Worm (Caenorhabditis elegans) whole organism, L4 larva: ENCODE results near the gene M110.8.

Source experiments
- F10B5.3 ChIP-seq: sonication (generic microtip); optimal IDR thresholded peaks from 2 replicates; lab custom pipeline; 2016; ENCODE audit warnings: mild to moderate bottlenecking, missing genetic modification characterization, missing compliant biosample characterization
- R02D3.7 ChIP-seq: fragments of 150-350 bp; sonication (generic microtip); optimal IDR thresholded peaks from 3 replicates; lab custom pipeline; 2014; ENCODE audit warnings: missing biosample characterization, missing genetic modification characterization
- Y48G9A.11 ChIP-seq: fragments of 200-800 bp; sonication (Bioruptor generic); IDR thresholded peaks from 2 replicates; pipeline ENCODE4 v1.3.6; 2022; ENCODE audit warnings: missing genetic modification reagents, missing genetic modification characterization, missing compliant biosample characterization
- Y75B8A.6 ChIP-seq: fragments of 200-800 bp; sonication (Bioruptor generic); IDR thresholded peaks from 2 replicates; pipeline ENCODE4 v1.3.6; 2022; ENCODE audit warnings: missing genetic modification reagents, missing genetic modification characterization, missing compliant biosample characterization
- aha-1 ChIP-seq: fragments of 150-350 bp; peaks from one replicate; lab custom pipeline; 2014; ENCODE audit warnings: missing biosample characterization, missing genetic modification characterization
- ama-1 ChIP-seq: fragments of 150-350 bp; optimal IDR thresholded peaks from 2 replicates; lab custom pipeline; 2014; ENCODE audit warnings: inconsistent platforms, mixed read lengths
- attf-4 ChIP-seq: sonication (generic microtip); optimal IDR thresholded peaks from 3 replicates; lab custom pipeline; 2017; ENCODE audit warnings: missing biosample characterization, missing genetic modification characterization
- ceh-20 ChIP-seq: fragments of 200-800 bp; sonication (Bioruptor generic); IDR thresholded peaks from 2 replicates; pipeline ENCODE4 v1.3.6; 2022; ENCODE audit warnings: missing genetic modification reagents, missing genetic modification characterization, missing compliant biosample characterization
- ceh-28 ChIP-seq: fragments of 150-350 bp; optimal IDR thresholded peaks from 2 replicates; lab custom pipeline; 2014; ENCODE audit warnings: missing biosample characterization, missing genetic modification reagents, missing genetic modification characterization
- cey-2 ChIP-seq: sonication (generic microtip); optimal IDR thresholded peaks from 3 replicates; lab custom pipeline; 2017; ENCODE audit warnings: missing genetic modification characterization, mild to moderate bottlenecking, missing compliant biosample characterization, antibody characterized with exemption, borderline replicate concordance; ENCODE audit not compliant: insufficient read depth
- ctbp-1 ChIP-seq: fragments of 200-800 bp; sonication (Bioruptor generic); IDR thresholded peaks from 2 replicates; pipeline ENCODE4 v1.3.6; 2022; ENCODE audit warnings: missing genetic modification reagents, missing genetic modification characterization, missing compliant biosample characterization
- dmd-6 ChIP-seq: fragments of 200-800 bp; sonication (Bioruptor generic); IDR thresholded peaks from 2 replicates; pipeline ENCODE4 v1.3.6; 2022; ENCODE audit warnings: missing genetic modification reagents, missing genetic modification characterization, missing compliant biosample characterization
- dmd-9 ChIP-seq: fragments of 200-800 bp; sonication (Bioruptor generic); IDR thresholded peaks from 2 replicates; pipeline ENCODE4 v1.3.6; 2022; ENCODE audit warnings: missing genetic modification reagents, missing genetic modification characterization, missing compliant biosample characterization
- hlh-30 ChIP-seq: sonication (generic microtip); optimal IDR thresholded peaks from 2 replicates; lab custom pipeline; 2017; ENCODE audit warnings: antibody characterized with exemption, mild to moderate bottlenecking, missing genetic modification characterization, missing compliant biosample characterization; ENCODE audit not compliant: insufficient read depth
- hmg-1.1 ChIP-seq: fragments of 200-800 bp; sonication (Bioruptor generic); IDR thresholded peaks from 2 replicates; pipeline ENCODE4 v1.3.6; 2022; ENCODE audit warnings: missing genetic modification reagents, missing genetic modification characterization, missing compliant biosample characterization
- jun-1 ChIP-seq: fragments of 150-350 bp; optimal IDR thresholded peaks from 2 replicates; lab custom pipeline; 2014; ENCODE audit warnings: missing biosample characterization, missing genetic modification reagents, missing genetic modification characterization
- lin-1 ChIP-seq: fragments of 200-800 bp; sonication (Bioruptor generic); IDR thresholded peaks from 2 replicates; pipeline ENCODE4 v1.3.6; 2022; ENCODE audit warnings: missing genetic modification reagents, missing genetic modification characterization, missing compliant biosample characterization
- lin-15B ChIP-seq: fragments of 150-350 bp; sonication (generic microtip); optimal IDR thresholded peaks from 3 replicates; lab custom pipeline; 2014; ENCODE audit warnings: missing biosample characterization, missing genetic modification characterization
- lin-38 ChIP-seq: fragments of 200-800 bp; sonication (Bioruptor generic); IDR thresholded peaks from 2 replicates; pipeline ENCODE4 v1.3.6; 2022; ENCODE audit warnings: missing genetic modification reagents, missing genetic modification characterization, missing compliant biosample characterization
- lir-3 ChIP-seq: sonication (generic microtip); optimal IDR thresholded peaks from 2 replicates; lab custom pipeline; 2016; ENCODE audit warnings: mild to moderate bottlenecking, missing genetic modification characterization, missing compliant biosample characterization
- lsy-2 ChIP-seq, 2 experiments: fragments of 150-350 bp in 1 of 2; sonication (generic microtip) in 1 of 2; optimal IDR thresholded peaks; 2 replicates each; lab custom pipeline; 2014 to 2017; ENCODE audit warnings: missing biosample characterization in 2 of 2, missing genetic modification characterization in 2 of 2
- madf-5 ChIP-seq, 2 experiments: fragments of 200-800 bp; sonication (Bioruptor generic); IDR thresholded peaks; 2 replicates each; pipeline ENCODE4 v1.3.6; 2022; ENCODE audit warnings: missing compliant biosample characterization in 2 of 2, missing genetic modification characterization in 2 of 2
- mep-1 ChIP-seq: fragments of 150-350 bp; sonication (generic microtip); optimal IDR thresholded peaks from 3 replicates; lab custom pipeline; 2014; ENCODE audit warnings: missing biosample characterization, missing genetic modification characterization
- mes-2 ChIP-seq: sonication (generic microtip); optimal IDR thresholded peaks from 2 replicates; lab custom pipeline; 2016; ENCODE audit warnings: missing genotype, mild to moderate bottlenecking, missing genetic modification characterization, missing compliant biosample characterization; ENCODE audit not compliant: poor library complexity, severe bottlenecking
- mxl-2 ChIP-seq: fragments of 200-800 bp; sonication (Bioruptor generic); conservative IDR thresholded peaks from 2 replicates; pipeline ENCODE4 v1.3.6; 2022; ENCODE audit warnings: missing genetic modification reagents, missing genetic modification characterization, missing compliant biosample characterization
- mxl-3 ChIP-seq: fragments of 200-800 bp; sonication (Bioruptor generic); optimal IDR thresholded peaks from 2 replicates; lab custom pipeline; 2018; ENCODE audit warnings: mild to moderate bottlenecking, missing genetic modification characterization, missing compliant biosample characterization
- nhr-42 ChIP-seq: fragments of 200-800 bp; sonication (Bioruptor generic); IDR thresholded peaks from 2 replicates; pipeline ENCODE4 v1.3.6; 2022; ENCODE audit warnings: missing genetic modification characterization, missing compliant biosample characterization
- nhr-48 ChIP-seq: sonication (generic microtip); optimal IDR thresholded peaks from 2 replicates; lab custom pipeline; 2016; ENCODE audit warnings: mild to moderate bottlenecking, missing genetic modification characterization, missing compliant biosample characterization
- nhr-6 ChIP-seq: fragments of 150-350 bp; optimal IDR thresholded peaks from 2 replicates; lab custom pipeline; 2014; ENCODE audit warnings: missing biosample characterization, missing genetic modification characterization
- nhr-77 ChIP-seq: fragments of 150-350 bp; optimal IDR thresholded peaks from 2 replicates; lab custom pipeline; 2014; ENCODE audit warnings: missing biosample characterization, missing genetic modification characterization
- php-3 ChIP-seq: fragments of 200-800 bp; sonication (Bioruptor generic); IDR thresholded peaks from 2 replicates; pipeline ENCODE4 v1.3.6; 2022; ENCODE audit warnings: missing genetic modification reagents, missing genetic modification characterization, missing compliant biosample characterization
- rbr-2 ChIP-seq: sonication (generic microtip); optimal IDR thresholded peaks from 2 replicates; lab custom pipeline; 2016; ENCODE audit warnings: missing genotype, missing genetic modification characterization, missing compliant biosample characterization
- set-16 ChIP-seq: fragments of 200-800 bp; sonication (Bioruptor generic); IDR thresholded peaks from 2 replicates; pipeline ENCODE4 v1.3.6; 2022; ENCODE audit warnings: missing genetic modification reagents, missing genetic modification characterization, missing compliant biosample characterization
- skn-1 ChIP-seq: fragments of 150-350 bp; optimal IDR thresholded peaks from 2 replicates; lab custom pipeline; 2014; ENCODE audit warnings: missing biosample characterization, missing genetic modification characterization
- snpc-1.2 ChIP-seq: fragments of 200-800 bp; sonication (Bioruptor generic); IDR thresholded peaks from 2 replicates; pipeline ENCODE4 v1.3.6; 2022; ENCODE audit warnings: missing genetic modification reagents, missing genetic modification characterization, missing compliant biosample characterization
- snpc-4 ChIP-seq: fragments of 150-350 bp; optimal IDR thresholded peaks from 2 replicates; lab custom pipeline; 2014; ENCODE audit warnings: missing biosample characterization, missing genetic modification characterization
- unc-62 ChIP-seq, 3 experiments: fragments of 150-350 bp in 1 of 3; sonication (generic microtip); optimal IDR thresholded peaks in 2 of 3; peaks in 1 of 3; 1 replicate in 1 of 3; 2 replicates in 2 of 3; lab custom pipeline; 2014 to 2017; ENCODE audit warnings: missing biosample characterization in 3 of 3, missing genetic modification characterization in 3 of 3, missing genetic modification reagents in 3 of 3, missing genotype in 1 of 3
- vab-7 ChIP-seq: fragments of 200-800 bp; sonication (Bioruptor generic); IDR thresholded peaks from 2 replicates; pipeline ENCODE4 v1.3.6; 2022; ENCODE audit warnings: missing genetic modification reagents, missing genetic modification characterization, missing compliant biosample characterization
- zag-1 ChIP-seq: fragments of 150-350 bp; optimal IDR thresholded peaks from 2 replicates; lab custom pipeline; 2014; ENCODE audit warnings: missing biosample characterization, missing genetic modification characterization
- zip-11 ChIP-seq: fragments of 200-800 bp; sonication (Bioruptor generic); IDR thresholded peaks from 2 replicates; pipeline ENCODE4 v1.3.6; 2022; ENCODE audit warnings: missing genetic modification characterization, missing compliant biosample characterization
- zip-2 ChIP-seq: fragments of 150-350 bp; optimal IDR thresholded peaks from 2 replicates; lab custom pipeline; 2014; ENCODE audit warnings: missing biosample characterization, missing genetic modification characterization

Gene M110.8

DNA sequence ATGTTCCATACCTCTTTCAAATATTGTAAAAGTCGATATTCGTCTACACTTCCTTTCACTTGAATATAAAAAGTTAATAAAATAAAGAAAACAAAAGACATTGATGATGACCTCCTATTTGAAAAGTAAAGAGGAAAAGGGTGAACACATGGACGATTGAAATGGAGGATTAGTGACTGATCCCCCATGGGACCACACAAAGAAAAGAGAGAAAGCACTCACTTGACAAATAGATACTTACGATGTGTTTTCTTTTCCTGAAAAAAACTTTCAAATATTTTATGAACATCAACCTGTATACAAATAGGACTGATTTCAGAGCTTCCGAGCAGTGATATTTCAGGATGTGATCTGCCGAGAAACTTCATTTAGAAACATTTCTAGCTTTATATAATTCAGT, 32.3 kb downstream of the M110.8 start, which contains the start of gene acr-14:
Gene acr-14, minus strand, starts transcription at position 101 of the 400 bp plus-strand sequence.
- TF ChIP-seq hmg-1.1 (GFP tag; lab: Robert Waterston, UW) (no peak), dmd-9 (GFP tag; lab: Robert Waterston, UW) (no peak), php-3 (GFP tag; lab: Robert Waterston, UW) (no peak), rbr-2 (tag; lab: Kevin White, UChicago) (no peak), vab-7 (GFP tag; lab: Robert Waterston, UW) (no peak), madf-5 (GFP tag; IDR thresholded peaks at IDR 0.05; lab: Robert Waterston, UW) (no peak), lin-38 (GFP tag; lab: Robert Waterston, UW) (no peak), R02D3.7 (tag; lab: Kevin White, UChicago) (no peak), snpc-4 (tag; lab: Kevin White, UChicago) (no peak), cey-2 (tag; lab: Kevin White, UChicago) (no peak), zip-11 (GFP tag; lab: Robert Waterston, UW) (no peak), attf-4 (no peak), mxl-3 (GFP tag; lab: Kevin White, UChicago) (no peak), F10B5.3 (tag; lab: Kevin White, UChicago) (no peak), set-16 (GFP tag; lab: Robert Waterston, UW) (no peak)

DNA sequence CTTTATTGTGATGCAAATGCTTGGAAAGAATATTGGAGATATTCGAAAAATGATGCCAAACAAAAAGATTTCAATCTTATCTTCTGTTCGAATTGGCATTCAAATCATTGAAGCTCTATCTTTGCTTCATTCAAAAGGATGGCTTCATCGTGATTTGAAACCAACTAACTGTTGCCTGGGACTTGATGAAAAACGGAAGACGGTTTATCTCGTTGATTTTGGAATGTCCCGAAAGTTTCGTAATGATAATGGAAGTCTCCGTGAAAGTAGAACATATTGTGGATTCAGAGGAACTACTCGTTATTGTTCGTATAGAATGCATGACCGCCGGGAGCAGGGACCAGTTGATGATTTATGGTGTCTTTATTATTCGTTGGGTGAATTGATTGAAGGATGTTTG, 35.2 kb downstream of the M110.8 start:
- TF ChIP-seq unc-62 (GFP tag; optimal IDR thresholded peaks at IDR 0.05 in 1 of 2; lab: Kevin White, UChicago) = peak in 1 of 2 experiments; percentile 91
- no peak for TF ChIP-seq unc-62 (tag; optimal IDR thresholded peaks at IDR 0.05; lab: Kevin White, UChicago)
- TF ChIP-seq nhr-77 = no peak
- TF ChIP-seq Y75B8A.6 = no peak
- TF ChIP-seq, all 104 proteins: peak for 1

DNA sequence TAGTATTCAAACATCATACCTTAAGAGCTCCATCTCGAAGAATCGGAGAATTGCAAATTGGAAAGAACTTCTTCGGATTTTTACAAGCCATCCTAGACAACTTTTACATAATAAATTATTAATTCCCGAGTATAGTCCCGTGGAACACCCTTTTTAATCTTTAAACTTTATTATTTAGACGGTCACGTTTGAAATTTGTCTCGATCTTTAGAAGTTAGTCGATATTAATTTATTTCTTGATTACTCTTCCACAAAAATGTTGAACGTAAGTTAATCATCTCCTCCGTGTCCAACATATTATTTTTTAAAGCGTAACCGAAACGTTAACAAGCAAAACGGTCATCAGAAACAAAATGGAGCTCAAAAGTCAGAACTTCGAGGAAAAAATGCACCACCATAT, 35.9 kb downstream of the M110.8 start, which contains the start of the genes decr-1.3 and T05C12.1:
Gene decr-1.3, minus strand, starts transcription at position 101 of the 400 bp plus-strand sequence.
Gene T05C12.1, plus strand, starts transcription at position 232 of the 400 bp plus-strand sequence.
- no peak for TF ChIP-seq ceh-28
- TF ChIP-seq mes-2 (tag; lab: Kevin White, UChicago) = no peak
- TF ChIP-seq lin-15B = no peak
- TF ChIP-seq hlh-30 = no peak
- no peak for TF ChIP-seq ctbp-1 (GFP tag; lab: Robert Waterston, UW)
- no peak for TF ChIP-seq mep-1 (tag; lab: Kevin White, UChicago)
- TF ChIP-seq ama-1 (lab: Kevin White, UChicago) = no peak
- TF ChIP-seq lsy-2 (tag; optimal IDR thresholded peaks at IDR 0.05; lab: Kevin White, UChicago) = no peak
- no peak for TF ChIP-seq Y48G9A.11 (GFP tag; lab: Robert Waterston, UW)
- no peak for TF ChIP-seq skn-1 (tag; lab: Kevin White, UChicago)
- no peak for TF ChIP-seq rbr-2 (tag; lab: Kevin White, UChicago)
- no peak for TF ChIP-seq nhr-6 (tag; lab: Kevin White, UChicago)
- TF ChIP-seq lir-3 (tag; lab: Kevin White, UChicago) = no peak
- no peak for TF ChIP-seq zag-1 (tag; lab: Kevin White, UChicago)
- no peak for TF ChIP-seq dmd-6 (GFP tag; lab: Robert Waterston, UW)
- TF ChIP-seq mxl-2 (GFP tag; lab: Robert Waterston, UW) = no peak

DNA sequence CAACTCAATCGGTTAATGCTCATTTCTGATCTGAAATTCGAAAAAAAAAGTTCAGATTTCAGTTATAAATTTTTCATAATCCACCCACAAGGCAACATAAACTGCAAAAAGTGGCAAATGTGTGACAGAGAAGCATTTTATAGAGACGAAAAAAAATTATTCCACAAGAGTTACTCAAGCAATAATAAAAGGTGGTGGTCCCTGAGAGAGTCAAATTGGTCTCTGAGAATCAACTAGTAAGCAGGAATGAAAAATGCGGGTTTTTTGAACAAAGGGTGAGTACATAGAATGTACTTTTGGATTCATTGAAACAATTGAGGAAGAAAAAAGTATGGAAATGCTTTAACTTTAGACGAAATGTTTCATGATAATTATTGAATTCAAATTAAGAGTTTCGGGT, 39.0 kb downstream of the M110.8 start, which contains the start of gene T05C12.11:
Gene T05C12.11, minus strand, starts transcription at position 101 of the 400 bp plus-strand sequence.
- TF ChIP-seq lin-1 (GFP tag; lab: Robert Waterston, UW) = no peak
- TF ChIP-seq nhr-42 (GFP tag; lab: Robert Waterston, UW) = no peak
- no peak for TF ChIP-seq lin-38 (GFP tag; lab: Robert Waterston, UW)
- TF ChIP-seq ceh-20 (GFP tag; lab: Robert Waterston, UW) = no peak
- no peak for TF ChIP-seq dmd-9 (GFP tag; lab: Robert Waterston, UW)
- TF ChIP-seq zip-2 (tag; lab: Kevin White, UChicago) = no peak
- no peak for TF ChIP-seq snpc-1.2 (GFP tag; lab: Robert Waterston, UW)
- no peak for TF ChIP-seq R02D3.7 (tag; lab: Kevin White, UChicago)
- no peak for TF ChIP-seq jun-1
- no peak for TF ChIP-seq unc-62 (GFP tag; optimal IDR thresholded peaks at IDR 0.05 in 1 of 2; lab: Kevin White, UChicago)
- TF ChIP-seq unc-62 (tag; optimal IDR thresholded peaks at IDR 0.05; lab: Kevin White, UChicago) = no peak
- no peak for TF ChIP-seq mes-2 (tag; lab: Kevin White, UChicago)
- no peak for TF ChIP-seq nhr-6 (tag; lab: Kevin White, UChicago)
- TF ChIP-seq nhr-48 = no peak
- no peak for TF ChIP-seq aha-1 (tag; lab: Kevin White, UChicago)
- TF ChIP-seq nhr-77 = no peak
- TF ChIP-seq, all 104 proteins: peak for 0
